Fruit fly (Drosophila melanogaster) whole organism, adult: Measurements from ENCODE around the gene Atg16.

Experiments
- CG11617 ChIP-seq: fragments of 200-800 bp; sonication (Bioruptor generic); optimal IDR thresholded peaks from 2 replicates; lab custom pipeline; 2017; ENCODE audit warnings: mild to moderate bottlenecking, missing biosample characterization, missing genetic modification reagents, missing genetic modification characterization
- CG12768 ChIP-seq: fragments of 200-800 bp; sonication (Bioruptor generic); optimal IDR thresholded peaks from 2 replicates; lab custom pipeline; 2017; ENCODE audit warnings: missing biosample characterization, missing genetic modification characterization, mild to moderate bottlenecking, moderate library complexity, missing genetic modification reagents
- CG14711 ChIP-seq: fragments of 200-800 bp; sonication (Bioruptor generic); optimal IDR thresholded peaks from 2 replicates; lab custom pipeline; 2018; ENCODE audit warnings: missing biosample characterization, mild to moderate bottlenecking, missing genetic modification characterization, moderate library complexity
- CG1620 ChIP-seq: fragments of 200-800 bp; sonication (Bioruptor generic); optimal IDR thresholded peaks from 2 replicates; lab custom pipeline; 2016; ENCODE audit warnings: missing biosample characterization, missing genetic modification characterization
- CG33017 ChIP-seq: fragments of 200-800 bp; sonication (Bioruptor generic); optimal IDR thresholded peaks from 2 replicates; lab custom pipeline; 2018; ENCODE audit warnings: missing biosample characterization, mild to moderate bottlenecking, missing genetic modification characterization, moderate library complexity
- CG5204 ChIP-seq: fragments of 200-800 bp; sonication (Bioruptor generic); optimal IDR thresholded peaks from 2 replicates; lab custom pipeline; 2016; ENCODE audit warnings: missing biosample characterization, missing genetic modification characterization
- CG7045 ChIP-seq: fragments of 200-800 bp; sonication (Bioruptor generic); optimal IDR thresholded peaks from 2 replicates; lab custom pipeline; 2017; ENCODE audit warnings: missing biosample characterization, mild to moderate bottlenecking, missing genetic modification characterization
- CG7101 ChIP-seq: fragments of 200-800 bp; sonication (Bioruptor generic); optimal IDR thresholded peaks from 2 replicates; lab custom pipeline; 2018; ENCODE audit warnings: missing biosample characterization, mild to moderate bottlenecking, missing genetic modification characterization, moderate library complexity
- Clk ChIP-seq: fragments of 200-800 bp; sonication (Bioruptor generic); optimal IDR thresholded peaks from 2 replicates; lab custom pipeline; 2017; ENCODE audit warnings: missing biosample characterization, missing genetic modification characterization
- Crg-1 ChIP-seq: fragments of 200-800 bp; sonication (Bioruptor generic); optimal IDR thresholded peaks from 2 replicates; lab custom pipeline; 2016; ENCODE audit warnings: missing biosample characterization, missing genetic modification characterization
- Hr96 ChIP-seq: fragments of 200-800 bp; sonication (Bioruptor generic); optimal IDR thresholded peaks from 2 replicates; lab custom pipeline; 2016; ENCODE audit warnings: missing biosample characterization, missing genetic modification characterization
- Mnt ChIP-seq: fragments of 200-800 bp; sonication (Bioruptor generic); optimal IDR thresholded peaks from 2 replicates; lab custom pipeline; 2016; ENCODE audit warnings: missing biosample characterization, mild to moderate bottlenecking, missing genetic modification characterization
- bab1 ChIP-seq: fragments of 200-800 bp; sonication (Bioruptor generic); optimal IDR thresholded peaks from 3 replicates; lab custom pipeline; 2019; ENCODE audit warnings: missing biosample characterization, mild to moderate bottlenecking, missing genetic modification characterization, moderate library complexity
- cic ChIP-seq: fragments of 200-800 bp; sonication (Bioruptor generic); optimal IDR thresholded peaks from 2 replicates; lab custom pipeline; 2017; ENCODE audit warnings: missing biosample characterization, mild to moderate bottlenecking, missing genetic modification characterization, moderate library complexity
- cnc ChIP-seq, 2 experiments: fragments of >200 bp; optimal IDR thresholded peaks; 2 replicates each; lab custom pipeline; 2017
- kay ChIP-seq: fragments of 200-800 bp; sonication (Bioruptor generic); peaks from one replicate; lab custom pipeline; 2016; ENCODE audit warnings: missing biosample characterization, missing genetic modification characterization, borderline replicate concordance
- ovo ChIP-seq: fragments of 200-800 bp; sonication (Bioruptor generic); optimal IDR thresholded peaks from 2 replicates; lab custom pipeline; 2016; ENCODE audit warnings: missing biosample characterization, missing genetic modification characterization
- pad ChIP-seq: fragments of 200-800 bp; sonication (Bioruptor generic); optimal IDR thresholded peaks from 3 replicates; lab custom pipeline; 2017; ENCODE audit warnings: missing biosample characterization, missing genetic modification characterization, mild to moderate bottlenecking, moderate library complexity, missing genetic modification reagents
- tj ChIP-seq: fragments of 200-800 bp; sonication (Bioruptor generic); optimal IDR thresholded peaks from 3 replicates; lab custom pipeline; 2017; ENCODE audit warnings: missing biosample characterization, mild to moderate bottlenecking, missing genetic modification characterization, moderate library complexity
- toe ChIP-seq: fragments of 200-800 bp; sonication (Bioruptor generic); optimal IDR thresholded peaks from 2 replicates; lab custom pipeline; 2016; ENCODE audit warnings: missing biosample characterization, missing genetic modification characterization

Atg16 gene

DNA sequence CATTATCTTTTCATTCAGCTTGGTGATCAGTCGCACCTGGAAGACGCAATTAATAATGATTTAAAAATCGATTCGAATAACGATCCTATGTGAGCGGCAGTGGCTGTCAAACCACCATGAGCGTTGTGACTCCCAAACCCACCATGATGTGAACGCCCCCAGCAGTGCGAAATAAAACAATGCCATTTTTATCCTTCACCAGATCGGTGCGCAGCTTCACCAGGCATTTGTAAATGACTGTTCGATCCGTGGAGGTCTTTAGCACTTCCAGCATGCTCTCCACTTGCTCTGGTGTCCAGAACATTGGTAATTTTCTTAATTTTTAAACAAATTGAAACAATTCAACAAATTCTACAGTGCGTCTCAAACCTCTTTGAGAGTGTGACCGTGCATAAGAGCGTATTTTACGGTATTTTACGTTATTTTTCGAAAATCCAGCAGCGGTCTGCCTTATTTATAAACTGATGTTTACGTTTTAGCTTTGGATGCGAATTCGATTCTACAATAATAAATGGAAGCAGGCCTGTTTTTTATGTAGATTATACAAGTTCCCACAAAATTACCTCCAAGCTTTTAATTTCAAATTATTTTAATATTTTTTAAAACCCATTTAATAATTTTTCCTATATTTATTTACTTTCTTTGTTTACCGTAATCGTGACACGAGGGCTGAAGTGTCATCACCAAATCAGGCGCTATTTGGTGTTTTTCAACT, 35.8 kb downstream of the Atg16 start, which contains the start of the genes Rnb and Drice:
TSS of gene Rnb (minus strand) at position 389 of the 715 bp plus-strand sequence.
TSS of gene Drice (plus strand) at position 693 of the 715 bp plus-strand sequence.
- TF ChIP-seq Crg-1 (GFP tag; lab: Kevin White, UChicago) (no peak), pad (GFP tag; lab: Kevin White, UChicago) (peak; percentile 60), CG12768 (GFP tag; lab: Kevin White, UChicago) (peak; percentile 80), Mnt (peak; percentile 50), cic (GFP tag; lab: Kevin White, UChicago) (peak; percentile 21), Clk (peak; percentile 19), ovo (GFP tag; lab: Kevin White, UChicago) (peak; percentile 5), CG11617 (GFP tag; lab: Kevin White, UChicago) (peak; percentile 49), CG33017 (tag; lab: Kevin White, UChicago) (peak; percentile 2), CG14711 (peak; percentile 60), CG7045 (GFP tag; lab: Kevin White, UChicago) (peak; percentile 71), CG5204 (GFP tag; lab: Kevin White, UChicago) (no peak), toe (GFP tag; lab: Kevin White, UChicago) (no peak), CG7101 (tag; lab: Kevin White, UChicago) (peak; percentile 72), CG1620 (GFP tag; lab: Kevin White, UChicago) (peak; percentile 37), tj (GFP tag; lab: Kevin White, UChicago) (peak; percentile 38)

dm6 chr3R:29797183-29797582, 37.7 kb downstream of the Atg16 start:
- TF ChIP-seq CG7045 (GFP tag; lab: Kevin White, UChicago) (no peak), CG12768 (GFP tag; lab: Kevin White, UChicago) (peak; percentile 23), tj (GFP tag; lab: Kevin White, UChicago) (peak; percentile 76), Crg-1 (GFP tag; lab: Kevin White, UChicago) (no peak), cnc (optimal IDR thresholded peaks at IDR 0.05; lab: Kevin White, UChicago) (peak; percentile 64 to 95), pad (GFP tag; lab: Kevin White, UChicago) (no peak)

dm6 chr3R:29794161-29794882, 40.6 kb downstream of the Atg16 start, which contains the start of gene sro:
TSS of gene sro (plus strand) at chr3R:29794597.
- TF ChIP-seq tj (GFP tag; lab: Kevin White, UChicago) (peak; percentile 83), CG33017 (tag; lab: Kevin White, UChicago) (no peak), CG7045 (GFP tag; lab: Kevin White, UChicago) (no peak), Crg-1 (GFP tag; lab: Kevin White, UChicago) (peak; percentile 3), CG7101 (tag; lab: Kevin White, UChicago) (peak; percentile 53), CG5204 (GFP tag; lab: Kevin White, UChicago) (no peak), bab1 (GFP tag; lab: Kevin White, UChicago) (peak; percentile 46)

dm6 chr3R:29790183-29790582, 44.7 kb downstream of the Atg16 start:
- TF ChIP-seq CG14711 (no peak), Clk (no peak), cic (GFP tag; lab: Kevin White, UChicago) (no peak), CG7045 (GFP tag; lab: Kevin White, UChicago) (no peak), CG33017 (tag; lab: Kevin White, UChicago) (no peak), Hr96 (GFP tag; lab: Kevin White, UChicago) (no peak), kay (no peak), Crg-1 (GFP tag; lab: Kevin White, UChicago) (no peak), pad (GFP tag; lab: Kevin White, UChicago) (no peak), CG7101 (tag; lab: Kevin White, UChicago) (no peak), Mnt (no peak), tj (GFP tag; lab: Kevin White, UChicago) (no peak), bab1 (GFP tag; lab: Kevin White, UChicago) (no peak), CG11617 (GFP tag; lab: Kevin White, UChicago) (no peak), CG5204 (GFP tag; lab: Kevin White, UChicago) (no peak), CG12768 (GFP tag; lab: Kevin White, UChicago) (no peak), cnc (optimal IDR thresholded peaks at IDR 0.05; lab: Kevin White, UChicago) (no peak), CG1620 (GFP tag; lab: Kevin White, UChicago) (no peak)

dm6 chr3R:29787891-29788549, 46.9 kb downstream of the Atg16 start:
- TF ChIP-seq cic (GFP tag; lab: Kevin White, UChicago), result no peak
